Worm (Caenorhabditis elegans) whole organism, L1 larva: ENCODE data around the gene fbxa-160.
"Not testable (repeated sequence)": the region's sequence is repeated elsewhere in the genome, so short reads cannot be mapped to it uniquely, and the experiment has no call there.

Experiments used
- C16A3.4 ChIP-seq: fragments of 150-350 bp; optimal IDR thresholded peaks from 2 replicates; lab custom pipeline; 2014; ENCODE audit warnings: missing biosample characterization, missing genetic modification characterization
- C34B4.2 ChIP-seq: sonication (generic microtip); optimal IDR thresholded peaks from 2 replicates; lab custom pipeline; 2017; ENCODE audit warnings: mild to moderate bottlenecking, missing genetic modification characterization, missing compliant biosample characterization
- aha-1 ChIP-seq: fragments of 150-350 bp; optimal IDR thresholded peaks from 2 replicates; lab custom pipeline; 2014; ENCODE audit warnings: missing biosample characterization, missing genetic modification characterization
- aly-2 ChIP-seq: fragments of 150-350 bp; optimal IDR thresholded peaks from 2 replicates; lab custom pipeline; 2014; ENCODE audit warnings: missing biosample characterization, missing genetic modification characterization
- ceh-63 ChIP-seq: fragments of 200-800 bp; sonication (Bioruptor generic); optimal IDR thresholded peaks from 2 replicates; lab custom pipeline; 2018; ENCODE audit warnings: mild to moderate bottlenecking, missing genetic modification characterization, missing compliant biosample characterization
- ceh-82 ChIP-seq, 3 experiments: fragments of 150-350 bp in 1 of 3; sonication (generic microtip) in 2 of 3; optimal IDR thresholded peaks; 2 replicates each; lab custom pipeline; 2014 to 2017; ENCODE audit warnings: missing biosample characterization in 3 of 3, missing genetic modification characterization in 3 of 3
- ceh-90 ChIP-seq: sonication (generic microtip); optimal IDR thresholded peaks from 2 replicates; lab custom pipeline; 2016; ENCODE audit warnings: missing genetic modification characterization, missing compliant biosample characterization
- dpl-1 ChIP-seq, 3 experiments: fragments of 150-350 bp in 2 of 3; sonication (generic microtip) in 1 of 3; optimal IDR thresholded peaks; 2 replicates each; lab custom pipeline; 2014 to 2017; ENCODE audit warnings: missing biosample characterization in 3 of 3, missing genetic modification characterization in 3 of 3, missing genetic modification reagents in 3 of 3
- efl-1 ChIP-seq, 4 experiments: fragments of 150-350 bp; optimal IDR thresholded peaks in 3 of 4; peaks in 1 of 4; 1 replicate in 1 of 4; 2 replicates in 3 of 4; lab custom pipeline; 2014; ENCODE audit warnings: missing biosample characterization in 2 of 4, missing genetic modification characterization in 2 of 4, missing genetic modification reagents in 2 of 4
- efl-3 ChIP-seq: fragments of 200-800 bp; sonication (Bioruptor generic); optimal IDR thresholded peaks from 2 replicates; lab custom pipeline; 2018; ENCODE audit warnings: mild to moderate bottlenecking, missing genetic modification characterization, missing compliant biosample characterization
- egl-27 ChIP-seq, 2 experiments: fragments of 150-350 bp in 1 of 2; sonication (generic microtip); optimal IDR thresholded peaks; 3 replicates each; lab custom pipeline; 2017 to 2018; ENCODE audit warnings: missing biosample characterization in 2 of 2, missing genetic modification characterization in 2 of 2, missing genetic modification reagents in 2 of 2
- elt-2 ChIP-seq: sonication (generic microtip); optimal IDR thresholded peaks from 2 replicates; lab custom pipeline; 2016; ENCODE audit warnings: missing genetic modification characterization, mild to moderate bottlenecking, inconsistent platforms, missing compliant biosample characterization, missing genetic modification reagents
- elt-3 ChIP-seq, 6 experiments: fragments of 150-350 bp in 1 of 6; sonication (generic microtip); optimal IDR thresholded peaks; 2 replicates each; lab custom pipeline; 2017 to 2018; ENCODE audit warnings: missing biosample characterization in 6 of 6, missing genetic modification characterization in 6 of 6, inconsistent platforms in 1 of 6
- ets-5 ChIP-seq: fragments of 200-800 bp; sonication (Bioruptor generic); IDR thresholded peaks from 2 replicates; pipeline ENCODE4 v1.3.6; 2022; ENCODE audit warnings: missing genetic modification characterization, missing compliant biosample characterization
- fkh-4 ChIP-seq: sonication (generic microtip); optimal IDR thresholded peaks from 2 replicates; lab custom pipeline; 2016; ENCODE audit warnings: missing compliant biosample characterization, missing genetic modification characterization, borderline replicate concordance
- grh-1 ChIP-seq: fragments of 200-800 bp; sonication (Bioruptor generic); IDR thresholded peaks from 2 replicates; pipeline ENCODE4 v1.3.6; 2022; ENCODE audit warnings: missing genetic modification reagents, missing genetic modification characterization, missing compliant biosample characterization
- irx-1 ChIP-seq: sonication (generic microtip); optimal IDR thresholded peaks from 2 replicates; lab custom pipeline; 2016; ENCODE audit warnings: missing genetic modification characterization, missing compliant biosample characterization
- isw-1 ChIP-seq: fragments of 200-800 bp; sonication (Bioruptor generic); IDR thresholded peaks from 2 replicates; pipeline ENCODE4 v1.3.6; 2022; ENCODE audit warnings: missing genetic modification characterization, missing compliant biosample characterization
- jun-1 ChIP-seq: fragments of 150-350 bp; optimal IDR thresholded peaks from 2 replicates; lab custom pipeline; 2014; ENCODE audit warnings: missing biosample characterization, missing genetic modification reagents, missing genetic modification characterization
- lin-35 ChIP-seq, 2 experiments: fragments of 150-350 bp; optimal IDR thresholded peaks; 2 replicates each; lab custom pipeline; 2014; ENCODE audit warnings: missing biosample characterization in 2 of 2, missing genetic modification characterization in 2 of 2, missing genetic modification reagents in 2 of 2
- lin-39 ChIP-seq: fragments of 150-350 bp; optimal IDR thresholded peaks from 2 replicates; lab custom pipeline; 2014; ENCODE audit warnings: missing biosample characterization, missing genetic modification reagents, missing genetic modification characterization
- lir-3 ChIP-seq: sonication (generic microtip); optimal IDR thresholded peaks from 2 replicates; lab custom pipeline; 2016; ENCODE audit warnings: mild to moderate bottlenecking, missing genetic modification characterization, moderate library complexity, missing compliant biosample characterization; ENCODE audit not compliant: poor library complexity
- lsy-2 ChIP-seq, 2 experiments: fragments of 150-350 bp; optimal IDR thresholded peaks; 2 replicates each; lab custom pipeline; 2014; ENCODE audit warnings: missing biosample characterization in 2 of 2, missing genetic modification characterization in 2 of 2
- mdl-1 ChIP-seq, 2 experiments: fragments of 150-350 bp; optimal IDR thresholded peaks; 2 replicates each; lab custom pipeline; 2014 to 2017; ENCODE audit warnings: missing biosample characterization in 2 of 2, missing genetic modification characterization in 2 of 2, inconsistent platforms in 1 of 2
- nhr-11 ChIP-seq: fragments of 150-350 bp; optimal IDR thresholded peaks from 2 replicates; lab custom pipeline; 2014; ENCODE audit warnings: missing biosample characterization, missing genetic modification characterization
- nhr-47 ChIP-seq: sonication (generic microtip); optimal IDR thresholded peaks from 2 replicates; lab custom pipeline; 2016; ENCODE audit warnings: mild to moderate bottlenecking, missing genetic modification characterization, moderate library complexity, missing compliant biosample characterization
- nhr-71 ChIP-seq: sonication (generic microtip); optimal IDR thresholded peaks from 2 replicates; lab custom pipeline; 2016; ENCODE audit warnings: mild to moderate bottlenecking, missing genetic modification characterization, moderate library complexity, missing compliant biosample characterization
- nhr-76 ChIP-seq: sonication (generic microtip); optimal IDR thresholded peaks from 2 replicates; lab custom pipeline; 2017; ENCODE audit warnings: missing biosample characterization, missing genetic modification characterization
- nhr-90 ChIP-seq: sonication (generic microtip); optimal IDR thresholded peaks from 2 replicates; lab custom pipeline; 2016; ENCODE audit warnings: mild to moderate bottlenecking, missing genetic modification characterization, missing compliant biosample characterization; ENCODE audit not compliant: poor library complexity
- pax-3 ChIP-seq: fragments of 200-800 bp; sonication (Bioruptor generic); optimal IDR thresholded peaks from 2 replicates; lab custom pipeline; 2018; ENCODE audit warnings: mild to moderate bottlenecking, missing genetic modification characterization, moderate library complexity, missing compliant biosample characterization
- skn-1 ChIP-seq: fragments of 150-350 bp; optimal IDR thresholded peaks from 2 replicates; lab custom pipeline; 2014; ENCODE audit warnings: missing biosample characterization, missing genetic modification characterization
- snpc-4 ChIP-seq: fragments of 150-350 bp; optimal IDR thresholded peaks from 2 replicates; lab custom pipeline; 2014; ENCODE audit warnings: missing biosample characterization, missing genetic modification characterization
- tlp-1 ChIP-seq: fragments of 150-350 bp; optimal IDR thresholded peaks from 2 replicates; lab custom pipeline; 2014; ENCODE audit warnings: missing biosample characterization, missing genetic modification characterization
- unc-86 ChIP-seq: sonication (generic microtip); optimal IDR thresholded peaks from 2 replicates; lab custom pipeline; 2016; ENCODE audit warnings: missing genetic modification characterization, missing compliant biosample characterization
- unc-98 ChIP-seq: fragments of 200-800 bp; sonication (Bioruptor generic); IDR thresholded peaks from 2 replicates; pipeline ENCODE4 v1.3.6; 2022; ENCODE audit warnings: missing genetic modification characterization, missing compliant biosample characterization
- vab-15 ChIP-seq: sonication (generic microtip); optimal IDR thresholded peaks from 2 replicates; lab custom pipeline; 2017; ENCODE audit warnings: missing genotype, mild to moderate bottlenecking, missing genetic modification characterization, missing compliant biosample characterization
- xbp-1 ChIP-seq: sonication (generic microtip); optimal IDR thresholded peaks from 2 replicates; lab custom pipeline; 2016; ENCODE audit warnings: missing genetic modification characterization, missing compliant biosample characterization
- zag-1 ChIP-seq: fragments of 150-350 bp; optimal IDR thresholded peaks from 2 replicates; lab custom pipeline; 2014; ENCODE audit warnings: missing biosample characterization, missing genetic modification characterization

The fbxa-160 gene

DNA sequence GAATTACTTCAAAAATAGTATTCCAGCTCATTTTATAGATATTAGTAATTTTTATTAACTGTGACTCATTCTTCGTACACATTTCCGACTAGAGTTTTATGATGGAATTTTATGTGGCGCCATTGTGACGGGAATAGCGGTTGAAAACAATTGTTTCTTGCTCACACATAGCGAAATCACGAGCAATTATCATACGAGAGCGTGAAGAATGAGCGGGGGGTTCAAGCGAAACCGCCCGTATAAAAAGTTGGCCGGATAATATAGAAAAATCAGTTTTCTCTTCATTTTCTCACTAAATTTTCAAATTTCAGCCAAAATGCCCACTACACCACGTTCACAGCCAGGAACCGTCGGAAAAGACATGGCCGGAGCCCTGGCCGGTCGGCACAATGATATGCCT lies 9.0 kb upstream of the fbxa-160 start, which contains the start of gene C08E3.1:
Gene C08E3.1 (plus strand): TSS at position 301 of the 400 bp plus-strand sequence.
- not testable (repeated sequence) for TF ChIP-seq nhr-47; nhr-90 (tag; lab: Kevin White, UChicago); C34B4.2

DNA sequence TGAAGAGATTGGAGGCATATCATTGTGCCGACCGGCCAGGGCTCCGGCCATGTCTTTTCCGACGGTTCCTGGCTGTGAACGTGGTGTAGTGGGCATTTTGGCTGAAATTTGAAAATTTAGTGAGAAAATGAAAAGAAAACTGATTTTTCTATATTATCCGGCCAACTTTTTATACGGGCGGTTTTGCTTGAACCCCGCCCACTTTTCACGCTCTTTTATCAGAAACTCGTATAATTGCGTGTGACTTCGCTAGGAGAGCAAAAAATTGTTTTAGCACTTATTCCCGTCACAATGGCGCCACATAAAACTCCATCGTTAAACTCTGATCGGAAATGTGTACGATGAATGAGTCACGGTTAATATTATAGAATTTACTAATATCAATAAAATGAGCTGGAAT lies 7.7 kb upstream of the fbxa-160 start, which contains the start of gene C08E3.13:
Gene C08E3.13 (minus strand): TSS at position 101 of the 400 bp plus-strand sequence.
- not testable (repeated sequence) for TF ChIP-seq xbp-1; efl-1 (optimal IDR thresholded peaks at IDR 0.05; lab: Kevin White, UChicago); efl-1 (GFP tag; optimal IDR thresholded peaks at IDR 0.05 in 1 of 2; lab: Kevin White, UChicago); irx-1
- TF ChIP-seq, all 84 proteins: peak for 0; not testable (repeated sequence) for 84

DNA sequence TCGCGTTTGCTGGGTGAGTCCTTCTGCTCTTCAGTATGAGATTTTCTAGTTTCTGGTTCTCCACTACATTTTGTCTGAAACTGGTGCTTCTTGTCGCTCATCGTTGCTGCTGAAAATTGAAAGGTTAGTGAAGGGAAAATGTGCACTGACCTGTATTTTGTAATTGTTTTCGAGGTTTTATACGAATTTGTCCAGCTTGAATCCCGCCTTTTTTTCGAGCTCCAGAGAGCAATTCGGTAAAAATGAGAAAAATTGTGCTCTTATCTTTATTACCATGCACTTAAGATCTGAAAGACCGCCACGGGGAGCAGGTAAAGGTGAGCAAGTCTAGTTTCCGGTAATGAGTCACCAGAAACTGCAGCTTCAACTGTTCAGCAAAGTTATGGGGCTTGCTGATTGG lies 3.3 kb upstream of the fbxa-160 start, which contains the start of gene C08E3.15:
Gene C08E3.15 (minus strand): TSS at position 101 of the 400 bp plus-strand sequence.
- peak in 1 of 2 experiments; percentile 6 for TF ChIP-seq lsy-2 (tag; optimal IDR thresholded peaks at IDR 0.05; lab: Kevin White, UChicago)
- TF ChIP-seq, all 84 proteins: peak for 1; not testable (repeated sequence) for 83

DNA sequence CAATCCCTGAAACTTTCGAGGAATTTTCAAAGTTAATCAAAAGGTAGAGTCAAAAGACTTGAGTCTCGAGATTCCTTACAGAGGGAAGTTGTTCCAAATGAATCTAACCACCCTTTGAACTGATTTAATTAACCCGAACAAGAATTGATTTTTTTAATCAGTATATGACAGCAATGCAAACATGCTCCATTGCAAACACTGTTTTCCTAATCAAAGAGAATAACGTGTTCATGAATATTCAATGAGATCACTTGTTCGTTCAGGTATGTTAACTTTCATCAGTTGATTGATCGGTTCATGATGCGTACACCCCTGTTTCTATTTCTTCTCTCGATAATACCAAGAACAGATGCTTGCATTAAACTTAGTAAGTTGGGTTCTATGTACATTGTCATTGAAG lies 1.2 kb upstream of the fbxa-160 start, which contains the start of gene C08E3.14:
Gene C08E3.14 (plus strand): TSS at position 301 of the 400 bp plus-strand sequence.
- no peak for TF ChIP-seq tlp-1 (tag; lab: Kevin White, UChicago)
- no peak for TF ChIP-seq irx-1
- TF ChIP-seq efl-1 (optimal IDR thresholded peaks at IDR 0.05; lab: Kevin White, UChicago): no peak
- TF ChIP-seq efl-1 (GFP tag; optimal IDR thresholded peaks at IDR 0.05 in 1 of 2; lab: Kevin White, UChicago): peak in 1 of 2 experiments; percentile 84
- TF ChIP-seq zag-1 (tag; lab: Kevin White, UChicago): no peak

DNA sequence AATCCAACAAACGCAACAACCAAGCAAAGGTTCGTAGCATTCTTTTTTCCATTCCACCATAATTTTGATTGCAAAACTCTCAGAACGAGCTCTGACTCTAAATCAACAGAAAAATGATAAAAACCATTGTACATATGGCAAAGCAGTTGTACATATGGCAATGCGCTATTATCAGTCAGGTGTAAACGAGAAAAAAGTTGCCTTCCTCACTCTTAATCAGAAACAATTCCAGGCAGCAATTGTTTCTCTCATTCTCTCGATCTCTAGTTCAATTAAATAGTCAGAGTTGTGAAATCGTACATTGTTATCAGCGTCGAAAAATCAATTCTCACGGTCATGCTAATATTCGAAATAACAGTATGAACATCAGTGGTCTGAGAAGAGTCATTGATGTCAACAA lies 2.7 kb downstream of the fbxa-160 start:
- no peak for TF ChIP-seq unc-86
- TF ChIP-seq lin-35 (GFP tag; optimal IDR thresholded peaks at IDR 0.05; lab: Kevin White, UChicago): peak in 1 of 2 experiments; percentile 32
- peak; percentile 44 for TF ChIP-seq jun-1 (tag; lab: Kevin White, UChicago)
- TF ChIP-seq egl-27 (tag; optimal IDR thresholded peaks at IDR 0.05; lab: Kevin White, UChicago): no peak
- TF ChIP-seq elt-2: peak; percentile 90

DNA sequence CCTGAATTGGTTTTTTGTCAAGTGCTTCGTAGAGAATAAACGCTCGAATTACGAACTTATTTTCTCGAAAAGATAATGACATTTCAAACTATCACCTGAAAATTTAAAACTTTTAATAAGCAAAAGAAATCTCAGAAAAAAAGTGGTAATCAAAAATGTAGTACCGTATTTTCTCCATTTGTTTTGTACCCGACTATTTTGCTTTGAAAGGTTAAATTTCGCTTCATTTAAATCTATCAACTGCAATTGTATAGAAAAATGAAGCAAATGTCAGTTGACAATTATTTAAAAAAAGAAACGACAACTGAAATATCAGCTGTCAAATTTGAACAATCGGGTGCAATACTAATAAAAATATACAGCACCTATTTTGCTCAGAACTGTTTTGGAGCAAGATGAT lies 3.3 kb downstream of the fbxa-160 start, which contains the start of gene fbxa-158:
Gene fbxa-158 (minus strand): TSS at position 101 of the 400 bp plus-strand sequence.
- no peak for TF ChIP-seq pax-3
- no peak for TF ChIP-seq lin-39 (tag; lab: Kevin White, UChicago)
- no peak for TF ChIP-seq ceh-63 (GFP tag; lab: Kevin White, UChicago)
- TF ChIP-seq nhr-71: no peak
- no peak for TF ChIP-seq skn-1 (tag; lab: Kevin White, UChicago)
- no peak for TF ChIP-seq grh-1
- TF ChIP-seq egl-27 (tag; optimal IDR thresholded peaks at IDR 0.05; lab: Kevin White, UChicago): no peak
- no peak for TF ChIP-seq elt-3 (tag; optimal IDR thresholded peaks at IDR 0.05; lab: Kevin White, UChicago)
- no peak for TF ChIP-seq aha-1 (tag; lab: Kevin White, UChicago)
- no peak for TF ChIP-seq irx-1
- no peak for TF ChIP-seq xbp-1
- no peak for TF ChIP-seq lir-3 (tag; lab: Kevin White, UChicago)
- TF ChIP-seq, all 84 proteins: peak for 0

DNA sequence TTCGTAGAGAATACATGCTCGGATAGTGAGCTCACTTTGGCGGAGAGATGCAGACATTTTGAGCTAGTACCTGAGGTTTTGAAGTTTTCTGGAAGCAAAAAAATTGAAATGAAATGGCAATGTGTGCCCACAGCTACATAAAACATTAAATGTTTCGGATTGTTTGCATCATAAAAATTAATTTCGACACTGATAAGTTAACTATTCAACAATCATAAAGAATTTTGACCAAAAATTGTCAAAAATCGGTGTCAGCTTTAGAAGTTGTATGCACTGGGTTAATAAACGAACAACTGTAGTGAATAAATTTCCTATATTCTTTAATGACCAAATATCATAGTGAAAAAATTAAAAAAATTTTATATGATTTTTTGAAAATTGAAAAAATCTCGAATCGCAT lies 5.5 kb downstream of the fbxa-160 start, which contains the start of gene fbxa-166:
Gene fbxa-166 (minus strand): TSS at position 101 of the 400 bp plus-strand sequence.
- TF ChIP-seq grh-1: no peak
- TF ChIP-seq C16A3.4 (tag; lab: Kevin White, UChicago): no peak
- no peak for TF ChIP-seq nhr-47
- no peak for TF ChIP-seq dpl-1 (GFP tag; optimal IDR thresholded peaks at IDR 0.05; lab: Kevin White, UChicago)
- TF ChIP-seq ceh-63 (GFP tag; lab: Kevin White, UChicago): no peak
- no peak for TF ChIP-seq efl-3 (GFP tag; lab: Kevin White, UChicago)
- TF ChIP-seq nhr-76 (tag; lab: Kevin White, UChicago): no peak
- TF ChIP-seq mdl-1 (tag; optimal IDR thresholded peaks at IDR 0.05; lab: Kevin White, UChicago): no peak
- TF ChIP-seq nhr-11 (tag; lab: Kevin White, UChicago): no peak
- TF ChIP-seq ceh-90: no peak
- TF ChIP-seq aly-2 (tag; lab: Kevin White, UChicago): no peak
- no peak for TF ChIP-seq snpc-4 (tag; lab: Kevin White, UChicago)
- TF ChIP-seq ceh-82 (tag; optimal IDR thresholded peaks at IDR 0.05; lab: Kevin White, UChicago): no peak
- TF ChIP-seq unc-98 (GFP tag; lab: Robert Waterston, UW): no peak
- TF ChIP-seq vab-15: no peak
- no peak for TF ChIP-seq fkh-4 (tag; lab: Kevin White, UChicago)
- no peak for TF ChIP-seq C34B4.2
- TF ChIP-seq isw-1 (GFP tag; lab: Robert Waterston, UW): no peak
- no peak for TF ChIP-seq ets-5 (GFP tag; lab: Robert Waterston, UW)
